Worm (Caenorhabditis elegans): Measurements from ENCODE around the gene slcf-2.

The slcf-2 gene

DNA sequence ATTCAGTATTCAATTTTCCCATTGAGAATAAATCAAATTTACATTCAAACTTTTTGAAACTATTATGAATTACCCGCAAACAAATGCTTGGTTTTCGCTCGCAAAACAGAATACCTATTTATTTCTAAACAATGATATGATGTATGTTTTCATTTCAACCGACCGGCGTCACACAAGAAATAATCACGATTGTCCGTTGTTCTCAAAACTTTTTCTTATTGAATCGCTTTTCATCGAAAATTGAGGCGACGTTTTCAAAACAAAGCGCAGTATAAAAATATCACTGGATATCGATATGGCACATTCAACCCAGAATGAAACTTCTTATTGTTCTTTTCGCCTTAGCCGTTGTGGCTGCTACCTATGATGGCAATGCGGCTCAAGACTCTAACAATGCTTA lies 47.9 kb downstream of the slcf-2 start, which contains the start of gene ZK813.3:
ZK813.3 (plus strand) TSS at position 301 of the 400 bp plus-strand sequence.
- no peak for TF ChIP-seq him-1 (tag; optimal IDR thresholded peaks at IDR 0.05)
- TF ChIP-seq W03F9.2 (tag; optimal IDR thresholded peaks at IDR 0.05), result no peak
- no peak for TF ChIP-seq dao-5 (tag; optimal IDR thresholded peaks at IDR 0.05)

DNA sequence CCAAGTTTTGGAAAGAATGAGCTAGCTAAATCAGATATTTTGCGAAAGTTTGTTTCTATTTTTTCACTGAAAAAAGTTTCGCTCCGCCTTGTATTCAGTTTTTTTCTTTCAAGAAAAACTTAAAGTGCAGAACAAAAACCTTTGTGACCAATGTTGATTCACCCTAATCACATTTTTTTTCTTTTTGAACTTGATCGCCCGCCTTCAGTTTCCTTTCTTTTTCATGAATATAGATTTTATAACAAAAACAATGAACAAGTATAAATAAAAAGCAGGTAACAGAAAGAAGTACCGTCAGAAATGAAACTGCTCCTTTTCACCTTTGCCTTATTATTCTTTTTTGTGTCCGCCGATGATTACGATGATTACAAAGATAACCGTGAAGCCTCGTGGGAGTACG lies 49.9 kb downstream of the slcf-2 start, which contains the start of gene ZK813.2:
ZK813.2 (plus strand) TSS at position 301 of the 400 bp plus-strand sequence.
- TF ChIP-seq dao-5 (tag; optimal IDR thresholded peaks at IDR 0.05) (no peak), W03F9.2 (tag; optimal IDR thresholded peaks at IDR 0.05) (no peak), him-1 (tag; optimal IDR thresholded peaks at IDR 0.05) (no peak)

DNA sequence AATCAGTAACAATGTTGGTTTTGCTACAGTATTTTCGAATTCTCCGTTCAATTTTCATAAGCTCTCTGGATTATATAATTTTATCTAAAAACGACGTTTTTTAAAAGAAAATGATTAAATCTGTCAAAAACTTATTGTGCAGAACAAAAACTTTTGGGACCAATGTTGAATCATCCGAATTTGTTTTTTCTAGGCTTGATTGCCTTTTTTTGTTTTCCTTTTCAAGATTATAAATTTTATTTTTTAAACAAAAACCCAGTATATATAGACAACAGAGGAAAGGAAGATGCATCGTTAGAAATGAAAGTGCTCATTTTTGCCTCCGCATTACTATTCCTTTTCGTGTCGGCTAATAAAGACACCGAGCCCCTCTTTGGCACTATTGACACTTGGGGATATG lies 50.9 kb downstream of the slcf-2 start, which contains the start of gene ZK813.7:
ZK813.7 (plus strand) TSS at position 301 of the 400 bp plus-strand sequence.
- no peak for TF ChIP-seq him-1 (tag; optimal IDR thresholded peaks at IDR 0.05)
- no peak for TF ChIP-seq dao-5 (tag; optimal IDR thresholded peaks at IDR 0.05)
- no peak for TF ChIP-seq W03F9.2 (tag; optimal IDR thresholded peaks at IDR 0.05)

- no peak for TF ChIP-seq dao-5 (tag; optimal IDR thresholded peaks at IDR 0.05)
- no peak for TF ChIP-seq W03F9.2 (tag; optimal IDR thresholded peaks at IDR 0.05)
- TF ChIP-seq him-1 (tag; optimal IDR thresholded peaks at IDR 0.05), result no peak
These were observed 52.3 kb downstream of the slcf-2 start, which contains the start of gene ZK813.1 for ce11 chrX:3446011-3446410. Gene ZK813.1, plus strand, starts transcription at chrX:3446311.

All from whole organism, L4/young adult.